Fruit fly (Drosophila melanogaster) whole organism, wandering third instar larva: ENCODE data around the gene CG31624.

Experiments used
- CG32264 ChIP-seq: fragments of 200-800 bp; sonication (Bioruptor generic); optimal IDR thresholded peaks from 2 replicates; lab custom pipeline; 2016; ENCODE audit warnings: missing biosample characterization, missing genetic modification characterization
- CG9705 ChIP-seq: fragments of 200-800 bp; sonication (Bioruptor generic); optimal IDR thresholded peaks from 2 replicates; lab custom pipeline; 2018; ENCODE audit warnings: missing biosample characterization, mild to moderate bottlenecking, missing genetic modification characterization
- Dfd ChIP-seq: fragments of >200 bp; optimal IDR thresholded peaks from 2 replicates; lab custom pipeline; 2017; ENCODE audit warnings: missing biosample characterization, missing genetic modification characterization
- HLH106 ChIP-seq: fragments of 200-800 bp; optimal IDR thresholded peaks from 3 replicates; lab custom pipeline; 2019; ENCODE audit warnings: missing biosample characterization, mild to moderate bottlenecking, missing genetic modification characterization, moderate library complexity
- Jra ChIP-seq: sonication (Bioruptor generic); optimal IDR thresholded peaks from 2 replicates; lab custom pipeline; 2016; ENCODE audit warnings: missing biosample characterization, missing genetic modification characterization
- br ChIP-seq: fragments of 200-800 bp; sonication (Bioruptor generic); optimal IDR thresholded peaks from 2 replicates; lab custom pipeline; 2016; ENCODE audit warnings: missing biosample characterization, missing genetic modification characterization
- ey ChIP-seq: fragments of 200-800 bp; sonication (Bioruptor generic); optimal IDR thresholded peaks from 2 replicates; lab custom pipeline; 2016; ENCODE audit warnings: missing biosample characterization, missing genetic modification characterization
- fru ChIP-seq: fragments of 200-800 bp; sonication (Bioruptor generic); optimal IDR thresholded peaks from 3 replicates; lab custom pipeline; 2016; ENCODE audit warnings: missing biosample characterization, mild to moderate bottlenecking, missing genetic modification characterization
- lola ChIP-seq: fragments of >200 bp; optimal IDR thresholded peaks from 2 replicates; lab custom pipeline; 2017; ENCODE audit warnings: missing biosample characterization, missing genetic modification characterization
- psq ChIP-seq: fragments of 200-800 bp; sonication (Bioruptor generic); optimal IDR thresholded peaks from 3 replicates; lab custom pipeline; 2017; ENCODE audit warnings: missing biosample characterization, mild to moderate bottlenecking, missing genetic modification characterization, moderate library complexity

dm6 chr2L:21168295-21169159 is 31.6 kb downstream of the CG31624 start, which contains the start of the genes mAcon1, CG43345 and CG43346:
- TF ChIP-seq ey (GFP tag; lab: Kevin White, UChicago) (peak; percentile 84), CG9705 (peak; percentile 89), CG32264 (GFP tag; lab: Kevin White, UChicago) (peak; percentile 48), fru (peak; percentile 87), Jra (GFP tag; lab: Kevin White, UChicago) (peak; percentile 74), br (GFP tag; lab: Kevin White, UChicago) (peak; percentile 91), Dfd (no peak), lola (no peak), psq (GFP tag; lab: Kevin White, UChicago) (peak; percentile 73), HLH106 (tag; lab: Kevin White, UChicago) (peak; percentile 90)
